Fruit fly (Drosophila melanogaster) whole organism, embryonic: ENCODE measurements around the gene CG5853.

ENCODE experiments used
- Aef1 ChIP-seq: fragments of 200-800 bp; sonication (Bioruptor generic); IDR thresholded peaks from 3 replicates; pipeline ENCODE4 v1.3.6; 2022; ENCODE audit warnings: missing biosample characterization, missing genetic modification characterization
- Antp ChIP-seq: fragments of 200-800 bp; sonication (Bioruptor generic); optimal IDR thresholded peaks from 3 replicates; lab custom pipeline; 2016; ENCODE audit warnings: missing biosample characterization, missing genetic modification characterization
- BEAF-32 ChIP-seq: fragments of 200-800 bp; sonication (Bioruptor generic); optimal IDR thresholded peaks from 3 replicates; lab custom pipeline; 2017; ENCODE audit warnings: missing biosample characterization, missing genetic modification characterization, mild to moderate bottlenecking, moderate library complexity, missing genetic modification reagents
- CG10462 ChIP-seq: fragments of 200-800 bp; sonication (Bioruptor generic); optimal IDR thresholded peaks from 2 replicates; lab custom pipeline; 2016; ENCODE audit warnings: missing biosample characterization, missing genetic modification characterization
- CG12155 ChIP-seq: fragments of 200-800 bp; sonication (Bioruptor generic); optimal IDR thresholded peaks from 3 replicates; lab custom pipeline; 2016; ENCODE audit warnings: missing biosample characterization, missing genetic modification characterization
- CG12219 ChIP-seq: fragments of 200-800 bp; sonication (Bioruptor generic); optimal IDR thresholded peaks from 3 replicates; lab custom pipeline; 2018; ENCODE audit warnings: missing biosample characterization, mild to moderate bottlenecking, missing genetic modification characterization
- CG12659 ChIP-seq: fragments of 200-800 bp; sonication (Bioruptor generic); optimal IDR thresholded peaks from 3 replicates; lab custom pipeline; 2017; ENCODE audit warnings: mild to moderate bottlenecking, missing biosample characterization, missing genetic modification reagents, missing genetic modification characterization
- CG14710 ChIP-seq: fragments of 200-800 bp; sonication (Bioruptor generic); optimal IDR thresholded peaks from 3 replicates; lab custom pipeline; 2019; ENCODE audit warnings: missing biosample characterization, mild to moderate bottlenecking, missing genetic modification characterization, moderate library complexity
- CG15696 ChIP-seq: fragments of 200-800 bp; sonication (Bioruptor generic); optimal IDR thresholded peaks from 2 replicates; lab custom pipeline; 2019; ENCODE audit warnings: missing biosample characterization, mild to moderate bottlenecking, missing genetic modification characterization, moderate library complexity
- CG17802 ChIP-seq: fragments of 200-800 bp; sonication (Bioruptor generic); optimal IDR thresholded peaks from 2 replicates; lab custom pipeline; 2018; ENCODE audit warnings: missing biosample characterization, mild to moderate bottlenecking, missing genetic modification characterization, moderate library complexity
- CG1792 ChIP-seq: fragments of 200-800 bp; sonication (Bioruptor generic); optimal IDR thresholded peaks from 2 replicates; lab custom pipeline; 2016; ENCODE audit warnings: missing biosample characterization, missing genetic modification characterization
- CG31224 ChIP-seq: fragments of 200-800 bp; sonication (Bioruptor generic); IDR thresholded peaks from 2 replicates; pipeline ENCODE4 v1.3.6; 2022; ENCODE audit warnings: missing biosample characterization, missing genetic modification characterization
- CG32772 ChIP-seq: fragments of 200-800 bp; sonication (Bioruptor generic); IDR thresholded peaks from 2 replicates; pipeline ENCODE4 v1.3.6; 2022; ENCODE audit warnings: missing biosample characterization, missing genetic modification characterization
- CG3407 ChIP-seq: fragments of 200-800 bp; sonication (Bioruptor generic); optimal IDR thresholded peaks from 2 replicates; lab custom pipeline; 2018; ENCODE audit warnings: missing biosample characterization, mild to moderate bottlenecking, missing genetic modification characterization
- CG4707 ChIP-seq: fragments of 200-800 bp; sonication (Bioruptor generic); optimal IDR thresholded peaks from 2 replicates; lab custom pipeline; 2018; ENCODE audit warnings: missing biosample characterization, mild to moderate bottlenecking, missing genetic modification characterization, moderate library complexity
- CG4730 ChIP-seq: fragments of 200-800 bp; sonication (Bioruptor generic); IDR thresholded peaks from 2 replicates; pipeline ENCODE4 v1.3.6; 2022; ENCODE audit warnings: missing biosample characterization, missing genetic modification characterization
- CG6689 ChIP-seq: fragments of 200-800 bp; sonication (Bioruptor generic); IDR thresholded peaks from 2 replicates; pipeline ENCODE4 v1.3.6; 2022; ENCODE audit warnings: missing biosample characterization, missing genetic modification characterization
- CG7963 ChIP-seq: fragments of 200-800 bp; sonication (Bioruptor generic); IDR thresholded peaks from 3 replicates; pipeline ENCODE4 v1.3.6; 2022; ENCODE audit warnings: missing biosample characterization, missing genetic modification characterization; ENCODE audit not compliant: partially characterized antibody
- CG7987 ChIP-seq: fragments of 200-800 bp; sonication (Bioruptor generic); optimal IDR thresholded peaks from 2 replicates; lab custom pipeline; 2018; ENCODE audit warnings: missing biosample characterization, mild to moderate bottlenecking, missing genetic modification characterization, moderate library complexity
- CG8089 ChIP-seq: fragments of 200-800 bp; sonication (Bioruptor generic); optimal IDR thresholded peaks from 3 replicates; lab custom pipeline; 2016; ENCODE audit warnings: missing biosample characterization, missing genetic modification characterization
- CG8944 ChIP-seq: fragments of 200-800 bp; sonication (Bioruptor generic); optimal IDR thresholded peaks from 3 replicates; lab custom pipeline; 2016; ENCODE audit warnings: missing biosample characterization, missing genetic modification characterization
- CG9215 ChIP-seq: fragments of 200-800 bp; sonication (Bioruptor generic); IDR thresholded peaks from 2 replicates; pipeline ENCODE4 v1.3.6; 2022; ENCODE audit warnings: missing biosample characterization, missing genetic modification characterization
- CkIIα-i1 ChIP-seq: fragments of 200-800 bp; sonication (Bioruptor generic); IDR thresholded peaks from 2 replicates; pipeline ENCODE4 v1.3.6; 2022; ENCODE audit warnings: missing biosample characterization, missing genetic modification characterization
- HLH4C ChIP-seq: fragments of 200-800 bp; sonication (Bioruptor generic); IDR thresholded peaks from 3 replicates; pipeline ENCODE4 v1.3.6; 2022; ENCODE audit warnings: missing biosample characterization, missing genetic modification characterization; ENCODE audit not compliant: partially characterized antibody
- HmgZ ChIP-seq: fragments of 200-800 bp; sonication (Bioruptor generic); optimal IDR thresholded peaks from 2 replicates; lab custom pipeline; 2018; ENCODE audit warnings: missing biosample characterization, mild to moderate bottlenecking, missing genetic modification characterization
- Oli ChIP-seq: fragments of 200-800 bp; sonication (Bioruptor generic); optimal IDR thresholded peaks from 2 replicates; lab custom pipeline; 2018; ENCODE audit warnings: missing biosample characterization, mild to moderate bottlenecking, missing genetic modification characterization, moderate library complexity
- Optix ChIP-seq: fragments of 200-800 bp; sonication (Bioruptor generic); IDR thresholded peaks from 3 replicates; pipeline ENCODE4 v1.3.6; 2022; ENCODE audit warnings: missing biosample characterization, missing genetic modification characterization
- Rx ChIP-seq: fragments of 200-800 bp; sonication (Bioruptor generic); IDR thresholded peaks from 2 replicates; pipeline ENCODE4 v1.3.6; 2022; ENCODE audit warnings: missing biosample characterization, missing genetic modification characterization
- Stat92E ChIP-seq, 3 experiments: fragments of >200 bp in 2 of 3; fragments of 200-800 bp in 1 of 3; sonication (Bioruptor generic) in 1 of 3; optimal IDR thresholded peaks; 2 replicates each; lab custom pipeline; 2017 to 2019; ENCODE audit warnings: missing biosample characterization in 3 of 3, missing genetic modification characterization in 3 of 3, mild to moderate bottlenecking in 1 of 3, moderate library complexity in 1 of 3
- YL-1 ChIP-seq: fragments of 200-800 bp; sonication (Bioruptor generic); optimal IDR thresholded peaks from 3 replicates; lab custom pipeline; 2017; ENCODE audit warnings: missing biosample characterization, mild to moderate bottlenecking, missing genetic modification characterization
- ab ChIP-seq: fragments of 200-800 bp; sonication (Bioruptor generic); optimal IDR thresholded peaks from 2 replicates; lab custom pipeline; 2016; ENCODE audit warnings: missing biosample characterization, missing genetic modification characterization
- ato ChIP-seq: fragments of 200-800 bp; sonication (Bioruptor generic); IDR thresholded peaks from 2 replicates; pipeline ENCODE4 v1.3.6; 2022; ENCODE audit warnings: missing biosample characterization, missing genetic modification characterization; ENCODE audit not compliant: partially characterized antibody
- br ChIP-seq: fragments of >200 bp; optimal IDR thresholded peaks from 2 replicates; lab custom pipeline; 2017
- bsh ChIP-seq, 2 experiments: fragments of 200-800 bp; sonication (Bioruptor generic); optimal IDR thresholded peaks; 2 replicates each; lab custom pipeline; 2017 to 2018; ENCODE audit warnings: mild to moderate bottlenecking in 2 of 2, missing biosample characterization in 2 of 2, missing genetic modification characterization in 2 of 2, moderate library complexity in 1 of 2
- cad ChIP-seq: fragments of >200 bp; optimal IDR thresholded peaks from 2 replicates; lab custom pipeline; 2017; ENCODE audit warnings: missing biosample characterization, missing genetic modification characterization
- crc ChIP-seq: fragments of 200-800 bp; sonication (Bioruptor generic); optimal IDR thresholded peaks from 2 replicates; lab custom pipeline; 2016; ENCODE audit warnings: missing biosample characterization, missing genetic modification characterization
- eyg ChIP-seq: fragments of 200-800 bp; sonication (Bioruptor generic); optimal IDR thresholded peaks from 3 replicates; lab custom pipeline; 2016; ENCODE audit warnings: missing biosample characterization, missing genetic modification characterization
- fd102C ChIP-seq: fragments of 200-800 bp; sonication (Bioruptor generic); optimal IDR thresholded peaks from 2 replicates; lab custom pipeline; 2018; ENCODE audit warnings: missing biosample characterization, mild to moderate bottlenecking, missing genetic modification characterization, moderate library complexity
- hbn ChIP-seq: fragments of 200-800 bp; sonication (Bioruptor generic); IDR thresholded peaks from 2 replicates; pipeline ENCODE4 v1.3.6; 2022; ENCODE audit warnings: missing biosample characterization, missing genetic modification characterization; ENCODE audit not compliant: partially characterized antibody
- hth ChIP-seq: fragments of >200 bp; optimal IDR thresholded peaks from 2 replicates; lab custom pipeline; 2017; ENCODE audit warnings: inconsistent platforms
- inv ChIP-seq: fragments of 200-800 bp; sonication (Bioruptor generic); IDR thresholded peaks from 2 replicates; pipeline ENCODE4 v1.3.6; 2022; ENCODE audit warnings: missing biosample characterization, missing genetic modification characterization; ENCODE audit not compliant: partially characterized antibody
- jigr1 ChIP-seq: fragments of 200-800 bp; sonication (Bioruptor generic); IDR thresholded peaks from 3 replicates; pipeline ENCODE4 v1.3.6; 2022; ENCODE audit warnings: missing biosample characterization, missing genetic modification characterization
- nerfin-2 ChIP-seq: fragments of 200-800 bp; sonication (Bioruptor generic); IDR thresholded peaks from 2 replicates; pipeline ENCODE4 v1.3.6; 2022; ENCODE audit warnings: missing biosample characterization, missing genetic modification characterization; ENCODE audit not compliant: partially characterized antibody
- oc ChIP-seq: fragments of 200-800 bp; sonication (Bioruptor generic); optimal IDR thresholded peaks from 2 replicates; lab custom pipeline; 2018; ENCODE audit warnings: missing biosample characterization, mild to moderate bottlenecking, missing genetic modification characterization, moderate library complexity
- pfk ChIP-seq: fragments of 200-800 bp; sonication (Bioruptor generic); optimal IDR thresholded peaks from 2 replicates; lab custom pipeline; 2018; ENCODE audit warnings: missing biosample characterization, mild to moderate bottlenecking, missing genetic modification characterization, moderate library complexity
- pita ChIP-seq: fragments of 200-800 bp; sonication (Bioruptor generic); optimal IDR thresholded peaks from 2 replicates; lab custom pipeline; 2017; ENCODE audit warnings: missing biosample characterization, mild to moderate bottlenecking, missing genetic modification characterization
- sisA ChIP-seq: fragments of 200-800 bp; sonication (Bioruptor generic); IDR thresholded peaks from 2 replicates; pipeline ENCODE4 v1.3.6; 2022; ENCODE audit warnings: missing biosample characterization, missing genetic modification characterization
- slbo ChIP-seq: fragments of 200-800 bp; sonication (Bioruptor generic); IDR thresholded peaks from 2 replicates; pipeline ENCODE4 v1.3.6; 2022; ENCODE audit warnings: missing biosample characterization, missing genetic modification characterization
- ttk ChIP-seq: fragments of 200-800 bp; sonication (Bioruptor generic); IDR thresholded peaks from 2 replicates; pipeline ENCODE4 v2.1.2; 2022; ENCODE audit warnings: missing biosample characterization, missing genetic modification characterization
- unc-4 ChIP-seq: fragments of 200-800 bp; sonication (Bioruptor generic); IDR thresholded peaks from 2 replicates; pipeline ENCODE4 v1.3.6; 2022; ENCODE audit warnings: missing biosample characterization, missing genetic modification characterization; ENCODE audit not compliant: partially characterized antibody
- z ChIP-seq: fragments of 200-800 bp; sonication (Bioruptor generic); IDR thresholded peaks from 3 replicates; pipeline ENCODE4 v1.3.6; 2022; ENCODE audit warnings: missing biosample characterization, missing genetic modification characterization

CG5853 gene

DNA sequence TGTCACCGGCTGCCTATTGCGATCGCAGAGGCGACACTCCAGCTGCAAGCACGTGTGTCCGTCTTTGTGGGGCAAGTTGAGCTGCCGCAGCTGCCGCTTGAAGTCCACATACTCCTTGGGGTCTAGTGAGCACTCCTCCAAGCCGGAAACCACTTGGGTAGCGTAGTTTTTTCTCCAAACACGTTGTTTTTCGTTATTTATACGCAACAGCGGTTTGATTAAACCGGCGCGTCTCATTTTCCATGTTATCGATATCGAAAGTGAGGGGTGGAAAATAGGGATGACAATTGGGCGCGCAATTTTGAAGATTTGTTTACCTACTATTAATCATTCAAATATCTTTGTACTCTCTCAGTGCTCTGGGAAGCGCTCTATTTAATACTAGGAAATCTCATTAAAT lies 54.3 kb downstream of the CG5853 start, which contains the start of gene mtDNA-helicase (continued):
- TF ChIP-seq CG8944 (GFP tag; lab: Kevin White, UChicago): no peak
- 0 out of 2 replicates have a peak, but pooled peaks have one; percentile 41 for TF ChIP-seq nerfin-2 (GFP tag; lab: Robert Waterston, UW)
- TF ChIP-seq sisA (GFP tag; lab: Robert Waterston, UW): no peak
- TF ChIP-seq CG15696 (tag; lab: Kevin White, UChicago): no peak
- no peak for TF ChIP-seq Oli
- TF ChIP-seq hbn: peak; percentile 51; the same call in 1 of the 2 replicates
- TF ChIP-seq z: no peak
- TF ChIP-seq eyg (GFP tag; lab: Kevin White, UChicago): no peak
- TF ChIP-seq slbo (GFP tag; lab: Robert Waterston, UW): no peak
- no peak for TF ChIP-seq crc
- TF ChIP-seq ato (GFP tag; lab: Robert Waterston, UW): no peak
- no peak for TF ChIP-seq CG12659 (GFP tag; lab: Kevin White, UChicago)
- no peak for TF ChIP-seq CG32772 (GFP tag; lab: Robert Waterston, UW)
- TF ChIP-seq Optix (GFP tag; lab: Robert Waterston, UW): no peak
- no peak for TF ChIP-seq ttk
- TF ChIP-seq pita: no peak
- no peak for TF ChIP-seq CG17802 (tag; lab: Kevin White, UChicago)
- TF ChIP-seq YL-1 (GFP tag; lab: Kevin White, UChicago): peak; percentile 37
- no peak for TF ChIP-seq CG8089 (GFP tag; lab: Kevin White, UChicago)
- TF ChIP-seq Rx (GFP tag; lab: Robert Waterston, UW): no peak
- TF ChIP-seq CG9215: no peak
- TF ChIP-seq Antp (GFP tag; lab: Kevin White, UChicago): no peak
- no peak for TF ChIP-seq CG7987 (GFP tag; lab: Kevin White, UChicago)
- TF ChIP-seq CkIIα-i1 (GFP tag; lab: Robert Waterston, UW): no peak
- peak; percentile 41 for TF ChIP-seq HmgZ (tag; lab: Kevin White, UChicago)
- no peak for TF ChIP-seq CG4707 (GFP tag; lab: Kevin White, UChicago)
- TF ChIP-seq pfk (GFP tag; lab: Kevin White, UChicago): no peak
- no peak for TF ChIP-seq CG12219
- no peak for TF ChIP-seq oc
- TF ChIP-seq CG14710 (tag; lab: Kevin White, UChicago): no peak
- no peak for TF ChIP-seq hth
- TF ChIP-seq bsh (GFP tag; optimal IDR thresholded peaks at IDR 0.05; lab: Kevin White, UChicago): no peak
- no peak for TF ChIP-seq CG10462 (GFP tag; lab: Kevin White, UChicago)
- TF ChIP-seq ab (GFP tag; lab: Kevin White, UChicago): no peak
- TF ChIP-seq CG12155: no peak
- TF ChIP-seq HLH4C (GFP tag; lab: Robert Waterston, UW): peak; percentile 59
- TF ChIP-seq BEAF-32 (GFP tag; lab: Kevin White, UChicago): peak; percentile 58
- TF ChIP-seq Stat92E (GFP tag; optimal IDR thresholded peaks at IDR 0.05; lab: Kevin White, UChicago): no peak
- no peak for TF ChIP-seq fd102C (GFP tag; lab: Kevin White, UChicago)
- TF ChIP-seq CG4730: no peak
- no peak for TF ChIP-seq CG31224 (GFP tag; lab: Robert Waterston, UW)
- TF ChIP-seq inv (GFP tag; lab: Robert Waterston, UW): no peak
- TF ChIP-seq jigr1 (GFP tag; lab: Robert Waterston, UW): no peak
- TF ChIP-seq Aef1: no peak
- TF ChIP-seq unc-4 (GFP tag; lab: Robert Waterston, UW): peak; percentile 56; the same call in 1 of the 2 replicates
- TF ChIP-seq CG3407 (GFP tag; lab: Kevin White, UChicago): no peak
- no peak for TF ChIP-seq cad
- no peak for TF ChIP-seq CG6689 (GFP tag; lab: Robert Waterston, UW)
- no peak for TF ChIP-seq CG1792 (GFP tag; lab: Kevin White, UChicago)
- no peak for TF ChIP-seq CG7963 (GFP tag; lab: Robert Waterston, UW)
- TF ChIP-seq br (lab: Kevin White, UChicago): no peak
